1 fruit fly cellular context compared by ENCODE assay signal in genomic region chr3R:30263708-30264107, dm6.
A peak's percentile ranks its signal among the peaks of the same experiment; 100 is the strongest.
TF ChIP-seq lines count a peak whose summit lies in the region.

No protein-coding gene starts in this region.

TF ChIP-seq in whole organism, embryonic, 481 proteins besides CTCF, POLR2A, EP300 and RAD21 (continued from another document and continues in another):
- TF ChIP-seq CG14965 (GFP tag; optimal IDR thresholded peaks at IDR 0.05; lab: Kevin White, UChicago; ENCODE audit: borderline replicate concordance), result no peak
- no peak for TF ChIP-seq aop (GFP tag; IDR thresholded peaks at IDR 0.05; lab: Robert Waterston, UW)
- no peak for TF ChIP-seq cato (GFP tag; optimal IDR thresholded peaks at IDR 0.05; lab: Kevin White, UChicago; ENCODE audit: borderline replicate concordance)
- TF ChIP-seq CG5953 (GFP tag; IDR thresholded peaks at IDR 0.05; lab: Robert Waterston, UW), result no peak
- TF ChIP-seq CG11723 (GFP tag; optimal IDR thresholded peaks at IDR 0.05; lab: Kevin White, UChicago), result no peak
- TF ChIP-seq insv (GFP tag; optimal IDR thresholded peaks at IDR 0.05; lab: Kevin White, UChicago), result no peak
- TF ChIP-seq CG13775 (GFP tag; optimal IDR thresholded peaks at IDR 0.05; lab: Kevin White, UChicago), result peak; percentile 17
- peak; percentile 53; the same call in 1 of the 3 replicates for TF ChIP-seq otp (GFP tag; IDR thresholded peaks at IDR 0.05; lab: Robert Waterston, UW)
- TF ChIP-seq prd (optimal IDR thresholded peaks at IDR 0.05; lab: Kevin White, UChicago), result no peak
- peak; percentile 75 for TF ChIP-seq prd (GFP tag; IDR thresholded peaks at IDR 0.05; lab: Robert Waterston, UW)
- TF ChIP-seq ttk (GFP tag; IDR thresholded peaks at IDR 0.05; lab: Robert Waterston, UW), result peak; percentile 26; the same call in 1 of the 2 replicates
- no peak for TF ChIP-seq Sin3A (optimal IDR thresholded peaks at IDR 0.05; lab: Kevin White, UChicago)
- no peak for TF ChIP-seq her (GFP tag; optimal IDR thresholded peaks at IDR 0.05; lab: Kevin White, UChicago)
- no peak for TF ChIP-seq CrebB (tag; optimal IDR thresholded peaks at IDR 0.05; lab: Kevin White, UChicago)
- no peak for TF ChIP-seq wek (GFP tag; optimal IDR thresholded peaks at IDR 0.05; lab: Kevin White, UChicago)
- TF ChIP-seq CG1233 (GFP tag; optimal IDR thresholded peaks at IDR 0.05; lab: Kevin White, UChicago), result peak; percentile 27
- no peak for TF ChIP-seq cwo (GFP tag; optimal IDR thresholded peaks at IDR 0.05; lab: Kevin White, UChicago)
- no peak for TF ChIP-seq CG6654 (GFP tag; optimal IDR thresholded peaks at IDR 0.05; lab: Kevin White, UChicago)
- no peak for TF ChIP-seq CG2120 (GFP tag; optimal IDR thresholded peaks at IDR 0.05; lab: Kevin White, UChicago)
- no peak for TF ChIP-seq sim (GFP tag; IDR thresholded peaks at IDR 0.05; lab: Robert Waterston, UW)
- TF ChIP-seq CoRest (tag; optimal IDR thresholded peaks at IDR 0.05; lab: Kevin White, UChicago), result peak; percentile 41
- no peak for TF ChIP-seq CG43689 (GFP tag; IDR thresholded peaks at IDR 0.05; lab: Robert Waterston, UW)
- TF ChIP-seq CG8359 (GFP tag; optimal IDR thresholded peaks at IDR 0.05; lab: Kevin White, UChicago; ENCODE audit: borderline replicate concordance), result peak; percentile 6
- no peak for TF ChIP-seq Aef1 (GFP tag; IDR thresholded peaks at IDR 0.05; lab: Robert Waterston, UW)
- TF ChIP-seq CG9797 (GFP tag; optimal IDR thresholded peaks at IDR 0.05; lab: Kevin White, UChicago), result no peak
- no peak for TF ChIP-seq Usf (GFP tag; optimal IDR thresholded peaks at IDR 0.05; lab: Kevin White, UChicago)
- no peak for TF ChIP-seq CG12769 (tag; optimal IDR thresholded peaks at IDR 0.05; lab: Kevin White, UChicago)
- no peak for TF ChIP-seq CG10462 (GFP tag; optimal IDR thresholded peaks at IDR 0.05; lab: Kevin White, UChicago)
- TF ChIP-seq ftz-f1 (GFP tag; optimal IDR thresholded peaks at IDR 0.05; lab: Kevin White, UChicago), result no peak
- TF ChIP-seq Optix (GFP tag; IDR thresholded peaks at IDR 0.05; lab: Robert Waterston, UW), result no peak
- TF ChIP-seq ac (GFP tag; optimal IDR thresholded peaks at IDR 0.05; lab: Kevin White, UChicago), result peak; percentile 10
- no peak for TF ChIP-seq CG2889 (GFP tag; IDR thresholded peaks at IDR 0.05; lab: Robert Waterston, UW)
- TF ChIP-seq Fer2 (tag; optimal IDR thresholded peaks at IDR 0.05; lab: Kevin White, UChicago), result no peak
- no peak for TF ChIP-seq ind (GFP tag; optimal IDR thresholded peaks at IDR 0.05; lab: Kevin White, UChicago)
- no peak for TF ChIP-seq CG10147 (GFP tag; optimal IDR thresholded peaks at IDR 0.05; lab: Kevin White, UChicago)
- TF ChIP-seq lilli (GFP tag; optimal IDR thresholded peaks at IDR 0.05; lab: Kevin White, UChicago), result no peak
- TF ChIP-seq Oaz (GFP tag; IDR thresholded peaks at IDR 0.05; lab: Robert Waterston, UW), result no peak
- no peak for TF ChIP-seq CG2116 (GFP tag; optimal IDR thresholded peaks at IDR 0.05; lab: Kevin White, UChicago)
- no peak for TF ChIP-seq CG12236 (GFP tag; optimal IDR thresholded peaks at IDR 0.05; lab: Kevin White, UChicago)
- no peak for TF ChIP-seq sug (tag; optimal IDR thresholded peaks at IDR 0.05; lab: Kevin White, UChicago)
- TF ChIP-seq stc (GFP tag; IDR thresholded peaks at IDR 0.05; lab: Robert Waterston, UW), result 0 out of 2 replicates have a peak, but pooled peaks have one; percentile 10
- no peak for TF ChIP-seq Side (GFP tag; optimal IDR thresholded peaks at IDR 0.05; lab: Kevin White, UChicago)
- TF ChIP-seq dati (GFP tag; IDR thresholded peaks at IDR 0.05; lab: Robert Waterston, UW), result no peak
- TF ChIP-seq scrt (GFP tag; optimal IDR thresholded peaks at IDR 0.05; lab: Kevin White, UChicago), result no peak
- no peak for TF ChIP-seq shn (GFP tag; optimal IDR thresholded peaks at IDR 0.05; lab: Kevin White, UChicago)
- no peak for TF ChIP-seq CG5180 (GFP tag; optimal IDR thresholded peaks at IDR 0.05; lab: Kevin White, UChicago)
- TF ChIP-seq HHEX (GFP tag; optimal IDR thresholded peaks at IDR 0.05; lab: Kevin White, UChicago), result no peak
- no peak for TF ChIP-seq CG34376 (GFP tag; optimal IDR thresholded peaks at IDR 0.05; lab: Kevin White, UChicago)
- no peak for TF ChIP-seq CG16813 (GFP tag; IDR thresholded peaks at IDR 0.05; lab: Robert Waterston, UW; ENCODE audit: partially characterized antibody)
- TF ChIP-seq psq (GFP tag; optimal IDR thresholded peaks at IDR 0.05; lab: Kevin White, UChicago), result no peak
- TF ChIP-seq CG6854 (GFP tag; optimal IDR thresholded peaks at IDR 0.05; lab: Kevin White, UChicago), result no peak
- TF ChIP-seq Dp (GFP tag; optimal IDR thresholded peaks at IDR 0.05; lab: Kevin White, UChicago), result no peak
- TF ChIP-seq oc (tag; optimal IDR thresholded peaks at IDR 0.05; lab: Kevin White, UChicago), result peak; percentile 76
- no peak for TF ChIP-seq Mes4 (GFP tag; optimal IDR thresholded peaks at IDR 0.05; lab: Kevin White, UChicago)
- no peak for TF ChIP-seq CG42726 (GFP tag; IDR thresholded peaks at IDR 0.05; lab: Robert Waterston, UW; ENCODE audit: partially characterized antibody)
- TF ChIP-seq nerfin-1 (tag; optimal IDR thresholded peaks at IDR 0.05; lab: Kevin White, UChicago), result no peak
- no peak for TF ChIP-seq CG4707 (GFP tag; optimal IDR thresholded peaks at IDR 0.05; lab: Kevin White, UChicago)
- TF ChIP-seq al (GFP tag; IDR thresholded peaks at IDR 0.05; lab: Robert Waterston, UW), result no peak
- no peak for TF ChIP-seq dimm (GFP tag; IDR thresholded peaks at IDR 0.05; lab: Robert Waterston, UW)
- TF ChIP-seq GATAe (GFP tag; conservative IDR thresholded peaks at IDR 0.05; lab: Robert Waterston, UW), result no peak
- TF ChIP-seq Meics (GFP tag; optimal IDR thresholded peaks at IDR 0.05; lab: Kevin White, UChicago), result no peak
- TF ChIP-seq gem (tag; optimal IDR thresholded peaks at IDR 0.05; lab: Kevin White, UChicago), result peak; percentile 71
- no peak for TF ChIP-seq kah (GFP tag; optimal IDR thresholded peaks at IDR 0.05; lab: Kevin White, UChicago)
- TF ChIP-seq CG9437 (GFP tag; optimal IDR thresholded peaks at IDR 0.05; lab: Kevin White, UChicago), result no peak
- TF ChIP-seq sob (GFP tag; IDR thresholded peaks at IDR 0.05; lab: Robert Waterston, UW), result no peak
- no peak for TF ChIP-seq Taf1 (GFP tag; IDR thresholded peaks at IDR 0.05; lab: Robert Waterston, UW)
- TF ChIP-seq bbx (GFP tag; IDR thresholded peaks at IDR 0.05; lab: Robert Waterston, UW; ENCODE audit: partially characterized antibody), result no peak
- no peak for TF ChIP-seq fd3F (GFP tag; optimal IDR thresholded peaks at IDR 0.05; lab: Kevin White, UChicago)
- no peak for TF ChIP-seq lab (GFP tag; optimal IDR thresholded peaks at IDR 0.05; lab: Kevin White, UChicago)
- TF ChIP-seq zfh2 (GFP tag; optimal IDR thresholded peaks at IDR 0.05; lab: Kevin White, UChicago), result no peak
- TF ChIP-seq CG17361 (GFP tag; IDR thresholded peaks at IDR 0.05; lab: Robert Waterston, UW), result peak; percentile 71; the same call in 2 of the 3 replicates
- TF ChIP-seq CG32772 (GFP tag; IDR thresholded peaks at IDR 0.05; lab: Robert Waterston, UW), result 0 out of 2 replicates have a peak, but pooled peaks have one; percentile 26
- TF ChIP-seq tio (GFP tag; optimal IDR thresholded peaks at IDR 0.05; lab: Kevin White, UChicago), result no peak
- TF ChIP-seq CG11398 (GFP tag; optimal IDR thresholded peaks at IDR 0.05; lab: Kevin White, UChicago), result no peak
- TF ChIP-seq CG15514 (GFP tag; optimal IDR thresholded peaks at IDR 0.05; lab: Kevin White, UChicago), result no peak
- TF ChIP-seq sna (GFP tag; IDR thresholded peaks at IDR 0.05; lab: Robert Waterston, UW; ENCODE audit: partially characterized antibody), result no peak
- no peak for TF ChIP-seq CG6683 (GFP tag; optimal IDR thresholded peaks at IDR 0.05; lab: Kevin White, UChicago)
- TF ChIP-seq CG3995 (GFP tag; optimal IDR thresholded peaks at IDR 0.05; lab: Kevin White, UChicago), result no peak
- no peak for TF ChIP-seq lov (optimal IDR thresholded peaks at IDR 0.05; lab: Kevin White, UChicago)
- 0 out of 3 replicates have a peak, but pooled peaks have one; percentile 22 for TF ChIP-seq lov (GFP tag; IDR thresholded peaks at IDR 0.05; lab: Robert Waterston, UW)
- TF ChIP-seq CG6272 (GFP tag; IDR thresholded peaks at IDR 0.05; lab: Robert Waterston, UW), result no peak
- TF ChIP-seq Ssrp (tag; optimal IDR thresholded peaks at IDR 0.05; lab: Kevin White, UChicago), result peak; percentile 21
- peak; percentile 5 for TF ChIP-seq trem (tag; optimal IDR thresholded peaks at IDR 0.05; lab: Kevin White, UChicago)
- TF ChIP-seq z (GFP tag; IDR thresholded peaks at IDR 0.05; lab: Robert Waterston, UW), result no peak
- no peak for TF ChIP-seq CG18619 (GFP tag; optimal IDR thresholded peaks at IDR 0.05; lab: Kevin White, UChicago)
- no peak for TF ChIP-seq ems (GFP tag; optimal IDR thresholded peaks at IDR 0.05; lab: Kevin White, UChicago)
- no peak for TF ChIP-seq caup (GFP tag; optimal IDR thresholded peaks at IDR 0.05; lab: Kevin White, UChicago; ENCODE audit: severe bottlenecking)
- TF ChIP-seq wor (GFP tag; IDR thresholded peaks at IDR 0.05; lab: Robert Waterston, UW), result no peak
- no peak for TF ChIP-seq Atf3 (GFP tag; optimal IDR thresholded peaks at IDR 0.05; lab: Kevin White, UChicago)
- TF ChIP-seq dysf (GFP tag; IDR thresholded peaks at IDR 0.05; lab: Robert Waterston, UW), result peak; percentile 43; the same call in 1 of the 3 replicates
- TF ChIP-seq Oli (tag; optimal IDR thresholded peaks at IDR 0.05; lab: Kevin White, UChicago), result peak; percentile 29
- no peak for TF ChIP-seq CG7786 (GFP tag; optimal IDR thresholded peaks at IDR 0.05; lab: Kevin White, UChicago)
- TF ChIP-seq CG34422 (GFP tag; IDR thresholded peaks at IDR 0.05; lab: Robert Waterston, UW), result peak; percentile 47; the same call in 2 of the 3 replicates
- TF ChIP-seq CG10321 (GFP tag; IDR thresholded peaks at IDR 0.05; lab: Robert Waterston, UW), result no peak
- no peak for TF ChIP-seq CG32532 (GFP tag; IDR thresholded peaks at IDR 0.05; lab: Robert Waterston, UW)
- TF ChIP-seq CG7963 (GFP tag; IDR thresholded peaks at IDR 0.05; lab: Robert Waterston, UW; ENCODE audit: partially characterized antibody), result no peak
- TF ChIP-seq HmgZ (tag; optimal IDR thresholded peaks at IDR 0.05; lab: Kevin White, UChicago), result no peak
- no peak for TF ChIP-seq zen2 (GFP tag; IDR thresholded peaks at IDR 0.05; lab: Robert Waterston, UW; ENCODE audit: partially characterized antibody)
- TF ChIP-seq CG30403 (GFP tag; optimal IDR thresholded peaks at IDR 0.05; lab: Kevin White, UChicago), result peak; percentile 32
- TF ChIP-seq zen (tag; optimal IDR thresholded peaks at IDR 0.05; lab: Kevin White, UChicago), result peak; percentile 25
- peak; percentile 4 for TF ChIP-seq CG6254 (GFP tag; optimal IDR thresholded peaks at IDR 0.05; lab: Kevin White, UChicago)
- peak; percentile 10 for TF ChIP-seq CG3407 (GFP tag; optimal IDR thresholded peaks at IDR 0.05; lab: Kevin White, UChicago)
- peak; percentile 10 for TF ChIP-seq corto (GFP tag; optimal IDR thresholded peaks at IDR 0.05; lab: Kevin White, UChicago)
- TF ChIP-seq Dek (tag; optimal IDR thresholded peaks at IDR 0.05; lab: Kevin White, UChicago), result no peak
- no peak for TF ChIP-seq org-1 (GFP tag; optimal IDR thresholded peaks at IDR 0.05; lab: Kevin White, UChicago)
- TF ChIP-seq en (GFP tag; optimal IDR thresholded peaks at IDR 0.05; lab: Kevin White, UChicago), result no peak
- no peak for TF ChIP-seq B-H2 (GFP tag; optimal IDR thresholded peaks at IDR 0.05; lab: Kevin White, UChicago)
- no peak for TF ChIP-seq fd64A (GFP tag; optimal IDR thresholded peaks at IDR 0.05; lab: Kevin White, UChicago)
- TF ChIP-seq ab (GFP tag; optimal IDR thresholded peaks at IDR 0.05; lab: Kevin White, UChicago), result no peak
- no peak for TF ChIP-seq luna (GFP tag; optimal IDR thresholded peaks at IDR 0.05; lab: Kevin White, UChicago)
- TF ChIP-seq CG17612 (GFP tag; IDR thresholded peaks at IDR 0.05; lab: Robert Waterston, UW), result no peak
- TF ChIP-seq CG12942 (GFP tag; optimal IDR thresholded peaks at IDR 0.05; lab: Kevin White, UChicago), result no peak
- TF ChIP-seq C15 (GFP tag; IDR thresholded peaks at IDR 0.05; lab: Robert Waterston, UW), result no peak
- TF ChIP-seq CG9932 (GFP tag; IDR thresholded peaks at IDR 0.05; lab: Robert Waterston, UW), result no peak
- no peak for TF ChIP-seq CG12299 (tag; optimal IDR thresholded peaks at IDR 0.05; lab: Kevin White, UChicago)
- no peak for TF ChIP-seq B-H1 (GFP tag; IDR thresholded peaks at IDR 0.05; lab: Robert Waterston, UW)
- TF ChIP-seq vvl (GFP tag; IDR thresholded peaks at IDR 0.05; lab: Robert Waterston, UW), result peak; percentile 62
- TF ChIP-seq Xrp1 (GFP tag; IDR thresholded peaks at IDR 0.05; lab: Robert Waterston, UW), result peak; percentile 78
- TF ChIP-seq CG18599 (GFP tag; optimal IDR thresholded peaks at IDR 0.05; lab: Kevin White, UChicago), result no peak
- no peak for TF ChIP-seq so (GFP tag; IDR thresholded peaks at IDR 0.05; lab: Robert Waterston, UW)
- TF ChIP-seq rib (GFP tag; IDR thresholded peaks at IDR 0.05; lab: Robert Waterston, UW), result no peak
- no peak for TF ChIP-seq CG17385 (GFP tag; optimal IDR thresholded peaks at IDR 0.05; lab: Kevin White, UChicago)
- TF ChIP-seq chm (GFP tag; IDR thresholded peaks at IDR 0.05; lab: Robert Waterston, UW), result 0 out of 2 replicates have a peak, but pooled peaks have one; percentile 28
- TF ChIP-seq fd102C (GFP tag; optimal IDR thresholded peaks at IDR 0.05; lab: Kevin White, UChicago), result peak; percentile 27
- no peak for TF ChIP-seq Camta (GFP tag; optimal IDR thresholded peaks at IDR 0.05; lab: Kevin White, UChicago)
- TF ChIP-seq ara (GFP tag; IDR thresholded peaks at IDR 0.05; lab: Robert Waterston, UW), result 0 out of 2 replicates have a peak, but pooled peaks have one; percentile 43
- TF ChIP-seq CG10274 (GFP tag; optimal IDR thresholded peaks at IDR 0.05; lab: Kevin White, UChicago), result no peak
- TF ChIP-seq CG3726 (GFP tag; IDR thresholded peaks at IDR 0.05; lab: Robert Waterston, UW), result no peak
- no peak for TF ChIP-seq Trl (optimal IDR thresholded peaks at IDR 0.05; lab: Kevin White, UChicago)
- no peak for TF ChIP-seq Trl (GFP tag; optimal IDR thresholded peaks at IDR 0.05; lab: Kevin White, UChicago)
- TF ChIP-seq MBD-R2 (GFP tag; IDR thresholded peaks at IDR 0.05; lab: Robert Waterston, UW), result no peak
- no peak for TF ChIP-seq gt (GFP tag; IDR thresholded peaks at IDR 0.05; lab: Robert Waterston, UW)
- no peak for TF ChIP-seq pita (GFP tag; optimal IDR thresholded peaks at IDR 0.05; lab: Kevin White, UChicago)
- TF ChIP-seq lola (GFP tag; optimal IDR thresholded peaks at IDR 0.05; lab: Kevin White, UChicago), result peak in 1 of 3 experiments; percentile 60
- TF ChIP-seq CG2875 (GFP tag; optimal IDR thresholded peaks at IDR 0.05; lab: Kevin White, UChicago), result peak; percentile 20
- peak; percentile 54 for TF ChIP-seq CG12391 (tag; optimal IDR thresholded peaks at IDR 0.05; lab: Kevin White, UChicago)
- TF ChIP-seq CG31224 (GFP tag; IDR thresholded peaks at IDR 0.05; lab: Robert Waterston, UW), result no peak
